Worm (Caenorhabditis elegans): ENCODE data around the gene Y67D8C.7.

DNA sequence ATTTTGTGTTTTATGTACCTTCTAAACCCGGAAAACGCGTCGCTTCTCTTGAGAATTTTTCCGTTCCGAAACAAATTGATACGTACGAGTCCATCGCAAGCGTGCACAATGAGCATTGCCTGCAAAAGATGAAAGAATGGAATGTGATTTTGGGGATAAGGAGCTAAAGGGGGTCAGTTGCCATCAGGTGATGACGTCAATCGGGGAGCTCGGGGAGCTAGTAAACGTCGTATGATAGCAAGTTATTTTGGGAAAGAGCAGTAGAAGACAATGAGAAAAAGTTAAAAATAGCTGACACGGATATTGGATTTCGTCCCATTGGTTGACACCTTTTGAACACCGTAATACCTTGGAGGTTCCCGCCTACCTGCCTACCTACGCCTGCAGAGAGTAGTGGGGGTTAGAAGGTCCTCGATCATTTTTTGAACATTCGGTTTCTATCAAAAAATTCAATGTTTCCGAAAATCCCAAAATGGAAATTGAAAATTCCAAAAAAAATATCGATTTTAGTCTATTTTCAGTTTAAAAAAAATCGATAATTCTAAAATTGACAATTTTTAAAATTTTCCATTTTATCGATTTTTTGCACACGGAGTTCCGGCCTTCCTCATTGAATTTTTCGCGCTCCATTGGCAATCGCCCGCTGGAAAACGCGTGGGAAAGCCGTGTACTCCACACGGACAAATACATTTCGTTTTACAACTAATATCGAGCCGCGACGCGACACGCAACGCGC lies 40.7 kb downstream of the Y67D8C.7 start:
- TF ChIP-seq elt-1 (tag; optimal IDR thresholded peaks at IDR 0.05; ENCODE audit: borderline replicate concordance, insufficient read depth) (no peak), blmp-1 (tag; optimal IDR thresholded peaks at IDR 0.05) (no peak), hlh-1 (tag; optimal IDR thresholded peaks at IDR 0.05) (no peak), unc-39 (tag; optimal IDR thresholded peaks at IDR 0.05) (no peak), nhr-237 (tag; optimal IDR thresholded peaks at IDR 0.05) (no peak), mep-1 (tag; optimal IDR thresholded peaks at IDR 0.05) (no peak), lin-13 (tag; optimal IDR thresholded peaks at IDR 0.05) (no peak)
